Worm (Caenorhabditis elegans): ENCODE measurements around the gene B0336.12.
A peak's percentile ranks its signal among the peaks of the same experiment; 100 is the strongest.

The B0336.12 gene

DNA sequence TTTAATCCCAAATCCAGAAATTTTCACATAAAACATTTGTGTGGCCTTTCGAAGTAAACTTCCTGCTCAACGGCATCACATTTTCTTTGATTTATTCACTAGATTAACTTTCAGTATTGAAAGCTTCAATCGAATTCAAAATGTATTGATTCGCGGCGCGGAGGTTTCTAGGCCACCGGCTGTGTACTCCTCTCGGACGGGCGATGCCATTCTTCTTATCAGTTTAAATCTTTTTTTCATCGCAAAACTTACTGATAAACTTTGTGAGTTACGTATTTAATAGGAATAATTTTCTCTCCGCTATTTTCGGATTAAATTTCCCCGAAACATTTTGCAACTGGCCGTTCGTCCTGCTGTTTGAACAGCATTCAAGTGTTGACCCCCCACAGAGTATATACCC lies 11.9 kb upstream of the B0336.12 start (continued):
- TF ChIP-seq nhr-237 (tag; optimal IDR thresholded peaks at IDR 0.05) (no peak), nhr-21 (tag; optimal IDR thresholded peaks at IDR 0.05) (peak; percentile 31), nhr-25 (tag; optimal IDR thresholded peaks at IDR 0.05) (peak; percentile 24), ztf-4 (tag; optimal IDR thresholded peaks at IDR 0.05) (peak; percentile 59), lsy-2 (tag; optimal IDR thresholded peaks at IDR 0.05) (peak; percentile 34 to 80), aly-2 (tag; optimal IDR thresholded peaks at IDR 0.05) (no peak)

DNA sequence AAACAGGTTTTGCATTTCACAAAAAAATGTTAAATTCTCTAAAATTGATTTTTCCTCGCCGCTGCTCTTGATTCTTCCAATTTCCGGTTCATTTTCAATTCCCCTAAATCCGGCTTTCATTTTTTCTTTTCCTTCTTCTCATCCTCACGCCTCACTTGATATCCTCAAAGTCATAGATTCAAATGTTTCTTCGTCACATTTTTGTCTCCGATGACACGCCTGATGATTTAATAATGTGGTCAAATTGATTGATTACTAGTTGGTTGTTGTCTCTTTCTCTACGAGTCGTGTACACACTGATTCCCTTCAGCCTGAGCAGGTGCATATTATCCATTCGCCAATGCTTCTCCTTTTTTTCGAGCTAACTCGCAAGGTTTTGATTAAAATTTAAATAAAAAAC lies 11.5 kb upstream of the B0336.12 start:
- TF ChIP-seq aly-2 (tag; optimal IDR thresholded peaks at IDR 0.05) = no peak
- no peak for TF ChIP-seq nhr-11 (tag; optimal IDR thresholded peaks at IDR 0.05)

DNA sequence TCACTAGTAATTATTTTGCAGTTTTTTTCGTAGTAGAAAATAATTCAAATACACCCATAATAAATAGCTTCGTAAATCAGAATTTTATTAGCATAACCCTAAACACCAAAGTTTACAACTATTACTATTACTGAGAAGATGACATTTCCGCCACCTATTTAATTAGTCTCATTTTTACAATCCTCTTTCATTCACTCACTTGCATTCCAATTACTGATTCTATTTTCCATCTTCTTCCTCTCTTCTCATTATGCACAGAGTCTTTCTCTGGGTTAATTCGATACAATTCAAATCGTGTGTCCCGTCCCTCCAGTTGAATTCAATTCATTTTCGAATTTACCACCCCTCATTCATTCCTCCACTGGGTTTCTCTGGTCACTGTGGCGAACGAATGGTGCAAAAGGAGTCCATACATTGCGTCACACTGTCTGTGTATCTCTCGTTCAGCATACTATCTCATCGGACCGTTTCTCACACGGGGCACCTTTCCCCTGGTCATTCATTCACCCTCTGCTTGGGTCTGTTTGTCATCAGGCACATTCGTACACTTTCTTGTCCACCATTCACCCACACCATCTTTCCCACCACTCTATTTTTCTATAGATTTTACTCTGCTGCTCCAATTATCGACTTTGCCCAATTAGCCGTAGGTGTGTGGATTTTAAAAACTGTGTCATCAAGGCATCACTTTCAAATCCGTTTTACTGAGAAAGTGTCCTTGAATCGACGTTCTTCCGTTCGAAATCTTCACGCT lies 10.5 kb upstream of the B0336.12 start:
- no peak for TF ChIP-seq snpc-4 (tag; optimal IDR thresholded peaks at IDR 0.05)
- TF ChIP-seq fos-1 (tag; optimal IDR thresholded peaks at IDR 0.05) = no peak
- no peak for TF ChIP-seq F13H6.1 (tag; optimal IDR thresholded peaks at IDR 0.05)
- TF ChIP-seq mdl-1 (tag; optimal IDR thresholded peaks at IDR 0.05) = no peak
- TF ChIP-seq alr-1 (tag; optimal IDR thresholded peaks at IDR 0.05) = no peak
- TF ChIP-seq sma-9 (GFP tag; optimal IDR thresholded peaks at IDR 0.05) = peak; percentile 2
- no peak for TF ChIP-seq sma-9 (tag; optimal IDR thresholded peaks at IDR 0.05)
- TF ChIP-seq lin-13 (GFP tag; optimal IDR thresholded peaks at IDR 0.05) = no peak
- TF ChIP-seq ztf-4 (tag; optimal IDR thresholded peaks at IDR 0.05) = no peak

DNA sequence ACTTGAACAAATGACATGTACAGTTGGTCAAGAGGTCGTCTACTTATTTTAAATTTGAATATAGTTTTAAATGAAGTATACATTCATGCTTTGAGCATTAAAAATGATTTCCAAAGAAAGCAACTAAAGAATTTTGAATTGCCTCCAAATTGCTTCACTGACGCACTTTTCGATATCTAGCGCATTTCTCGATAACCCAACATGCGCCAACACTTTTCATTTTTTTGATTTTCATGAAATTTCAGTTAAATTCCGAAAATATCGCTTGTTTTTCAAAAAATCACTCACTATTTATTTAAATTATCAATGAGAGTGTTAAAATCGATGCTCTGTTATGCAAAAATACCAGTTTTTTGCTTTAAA lies 9.9 kb upstream of the B0336.12 start:
- peak; percentile 8 to 18 for TF ChIP-seq lsy-2 (tag; optimal IDR thresholded peaks at IDR 0.05)
- no peak for TF ChIP-seq snpc-4 (tag; optimal IDR thresholded peaks at IDR 0.05)
- peak; percentile 35 for TF ChIP-seq gmeb-1 (tag; optimal IDR thresholded peaks at IDR 0.05)

DNA sequence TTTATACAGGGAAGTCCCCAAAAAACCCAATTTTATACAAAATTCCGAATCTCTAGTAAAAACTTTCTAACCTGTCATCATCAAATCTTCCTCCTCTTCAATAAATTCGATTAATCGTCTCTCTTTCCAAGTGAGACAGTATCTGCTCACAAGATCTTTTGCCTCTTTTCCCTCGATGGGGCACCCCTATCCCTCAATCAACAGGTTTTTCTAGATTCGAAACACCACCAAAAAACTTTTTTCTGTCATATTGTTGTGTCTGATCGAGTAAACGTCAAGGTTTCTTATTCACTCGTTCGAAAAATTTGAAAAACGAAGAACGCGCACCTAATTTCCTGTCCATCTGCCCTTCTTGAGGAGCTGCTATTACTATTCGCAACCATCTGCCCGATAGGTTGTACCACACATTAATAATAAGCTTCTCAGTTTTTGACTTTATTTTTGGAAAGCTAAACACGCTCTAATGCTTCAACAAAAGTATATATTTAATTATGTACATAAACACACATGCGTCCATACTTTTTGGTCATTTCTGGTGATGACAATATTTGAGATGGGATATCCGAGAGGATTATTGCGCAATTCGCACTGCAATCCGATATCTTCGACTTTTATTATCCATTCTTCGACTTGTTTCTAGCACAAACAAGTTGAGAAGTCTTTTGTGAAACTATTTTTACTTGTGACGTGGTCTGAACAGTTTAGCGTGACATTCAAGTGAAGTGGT lies 9.3 kb upstream of the B0336.12 start:
- TF ChIP-seq nhr-21 (tag; optimal IDR thresholded peaks at IDR 0.05) = no peak
- peak; percentile 80 for TF ChIP-seq ceh-16 (tag; optimal IDR thresholded peaks at IDR 0.05)
- TF ChIP-seq egl-27 (tag; optimal IDR thresholded peaks at IDR 0.05) = no peak
- TF ChIP-seq gmeb-1 (tag; optimal IDR thresholded peaks at IDR 0.05) = no peak
- no peak for TF ChIP-seq mbf-1 (tag; optimal IDR thresholded peaks at IDR 0.05)

DNA sequence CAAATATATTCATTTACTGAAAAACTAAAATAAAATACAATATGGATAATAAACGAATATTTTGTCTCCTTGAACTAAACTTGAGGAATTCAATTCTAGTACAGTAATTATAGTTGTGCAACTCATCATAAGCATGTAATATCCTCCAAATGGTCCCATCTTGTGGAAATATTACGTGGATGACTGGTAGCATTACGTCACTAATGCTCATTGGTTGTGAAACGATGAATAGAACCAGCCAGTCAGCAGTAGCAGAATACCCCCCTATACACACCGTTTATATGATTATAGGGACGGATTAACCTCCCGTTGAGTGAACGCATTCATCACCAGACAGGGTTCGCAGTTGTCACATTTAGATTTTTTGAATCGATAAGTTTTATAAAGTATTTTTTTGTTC lies 8.4 kb upstream of the B0336.12 start:
- no peak for TF ChIP-seq nhr-11 (tag; optimal IDR thresholded peaks at IDR 0.05)
- TF ChIP-seq ceh-16 (tag; optimal IDR thresholded peaks at IDR 0.05) = peak; percentile 4

DNA sequence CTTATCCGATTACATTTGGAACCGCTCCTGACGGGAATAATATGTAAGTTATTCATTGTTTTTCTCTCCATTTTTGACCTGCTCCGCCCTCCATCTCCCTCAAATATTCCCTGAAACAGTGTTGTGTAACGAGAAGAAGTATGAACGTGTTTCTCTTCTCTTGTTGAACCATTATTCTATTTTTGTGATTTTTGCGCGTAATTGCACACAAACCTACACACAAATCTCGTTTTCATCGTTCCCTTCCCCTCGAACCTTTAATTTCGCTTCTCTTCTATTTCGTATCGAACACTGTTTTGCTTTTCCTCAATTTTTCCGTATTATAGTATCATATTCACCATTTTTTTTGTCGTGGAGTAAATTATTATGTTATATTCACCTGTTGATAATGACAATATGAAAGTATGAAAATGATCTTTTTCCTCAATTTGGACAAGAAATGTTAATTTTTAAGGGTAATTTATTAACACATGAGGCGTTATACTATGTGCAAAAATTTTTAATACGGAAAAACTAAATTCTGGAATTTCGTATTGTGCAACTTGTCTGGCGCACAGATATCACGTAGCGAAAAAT lies 7.3 kb upstream of the B0336.12 start:
- TF ChIP-seq nhr-10 (tag; optimal IDR thresholded peaks at IDR 0.05) = no peak
- TF ChIP-seq nhr-6 (tag; optimal IDR thresholded peaks at IDR 0.05) = no peak
- TF ChIP-seq ama-1 (optimal IDR thresholded peaks at IDR 0.05) = peak; percentile 28
- no peak for TF ChIP-seq ztf-4 (tag; optimal IDR thresholded peaks at IDR 0.05)
- no peak for TF ChIP-seq mbf-1 (tag; optimal IDR thresholded peaks at IDR 0.05)

DNA sequence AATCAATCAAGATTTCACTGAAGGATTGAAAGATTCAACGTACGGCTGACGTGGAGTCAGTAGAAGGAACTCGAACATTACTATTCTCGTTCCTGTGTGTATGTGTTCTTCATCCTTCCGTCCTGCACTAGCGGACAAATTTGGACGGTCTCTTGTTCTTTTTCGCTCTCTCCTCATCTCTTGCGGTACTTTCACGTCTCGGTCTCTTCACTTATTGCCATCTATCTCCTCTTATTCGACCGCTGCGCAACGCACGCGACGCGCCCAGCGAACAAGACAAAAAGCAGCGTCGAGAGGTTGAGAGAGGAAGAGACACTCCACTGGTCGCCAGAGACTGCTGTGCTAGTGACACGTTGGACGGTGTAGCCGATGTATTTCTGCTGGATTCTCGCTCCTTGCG lies 5.5 kb upstream of the B0336.12 start:
- TF ChIP-seq nhr-129 (tag; optimal IDR thresholded peaks at IDR 0.05) (peak; percentile 88), Y55F3AM.14 (GFP tag; optimal IDR thresholded peaks at IDR 0.05) (peak; percentile 70), aly-2 (tag; optimal IDR thresholded peaks at IDR 0.05) (no peak), elt-3 (tag; optimal IDR thresholded peaks at IDR 0.05) (no peak), snpc-4 (tag; optimal IDR thresholded peaks at IDR 0.05) (peak; percentile 26), mbf-1 (tag; optimal IDR thresholded peaks at IDR 0.05) (no peak), mdl-1 (tag; optimal IDR thresholded peaks at IDR 0.05) (peak; percentile 63 to 68), F13H6.1 (tag; optimal IDR thresholded peaks at IDR 0.05) (peak; percentile 75), nhr-12 (tag; optimal IDR thresholded peaks at IDR 0.05) (no peak), crh-2 (tag; optimal IDR thresholded peaks at IDR 0.05) (peak; percentile 51), lsy-2 (tag; optimal IDR thresholded peaks at IDR 0.05) (peak in 1 of 2 experiments; percentile 64), ztf-4 (tag; optimal IDR thresholded peaks at IDR 0.05) (peak; percentile 7), C34F6.9 (tag; optimal IDR thresholded peaks at IDR 0.05) (peak; percentile 87), unc-55 (GFP tag; optimal IDR thresholded peaks at IDR 0.05) (peak; percentile 83), egl-27 (tag; optimal IDR thresholded peaks at IDR 0.05) (peak; percentile 26), sma-3 (GFP tag; optimal IDR thresholded peaks at IDR 0.05) (peak; percentile 34), sem-4 (tag; optimal IDR thresholded peaks at IDR 0.05) (peak; percentile 62), nhr-25 (tag; optimal IDR thresholded peaks at IDR 0.05) (peak; percentile 60), dmd-4 (tag; optimal IDR thresholded peaks at IDR 0.05) (no peak), nhr-21 (tag; optimal IDR thresholded peaks at IDR 0.05) (peak; percentile 73), fos-1 (tag; optimal IDR thresholded peaks at IDR 0.05) (peak; percentile 54), mab-5 (tag; optimal IDR thresholded peaks at IDR 0.05) (no peak), lin-13 (GFP tag; optimal IDR thresholded peaks at IDR 0.05) (peak; percentile 12), blmp-1 (tag; optimal IDR thresholded peaks at IDR 0.05; ENCODE audit: insufficient read depth) (peak; percentile 24)

Data from whole organism, L2 larva.